Worm (Caenorhabditis elegans) whole organism, L1 larva: ENCODE data around the gene C16C10.13.
A peak's percentile ranks its signal among the peaks of the same experiment; 100 is the strongest.

Source experiments
- nhr-28 ChIP-seq: fragments of 150-350 bp; optimal IDR thresholded peaks from 2 replicates; lab custom pipeline; 2014; ENCODE audit warnings: missing biosample characterization, missing genetic modification characterization
- rnt-1 ChIP-seq: sonication (generic microtip); optimal IDR thresholded peaks from 2 replicates; lab custom pipeline; 2016; ENCODE audit warnings: mild to moderate bottlenecking, missing genetic modification characterization, moderate library complexity, missing compliant biosample characterization
- unc-30 ChIP-seq: sonication (generic microtip); optimal IDR thresholded peaks from 2 replicates; lab custom pipeline; 2017; ENCODE audit warnings: missing biosample characterization, missing genetic modification characterization

- no peak for TF ChIP-seq nhr-28 (tag; lab: Kevin White, UChicago)
- no peak for TF ChIP-seq unc-30 (tag; lab: Kevin White, UChicago)
- peak; percentile 24 for TF ChIP-seq rnt-1 (tag; lab: Kevin White, UChicago)
Measured at ce11 chrIII:4191091-4191638, 14.9 kb downstream of the C16C10.13 start, which contains the start of gene dnj-16.
